Worm (Caenorhabditis elegans): ENCODE measurements around the gene lgc-31.

lgc-31 gene

ce11 chrV:15497731-15498130 is 24.1 kb downstream of the lgc-31 start:
- no peak for TF ChIP-seq unc-62 (GFP tag; optimal IDR thresholded peaks at IDR 0.05)

- TF ChIP-seq unc-62 (GFP tag; optimal IDR thresholded peaks at IDR 0.05): no peak
Measured at ce11 chrV:15495169-15495568, 26.7 kb downstream of the lgc-31 start, which contains the start of gene srh-219. TSS of gene srh-219 (plus strand) at chrV:15495469.

- no peak for TF ChIP-seq unc-62 (GFP tag; optimal IDR thresholded peaks at IDR 0.05)
Measured at ce11 chrV:15493680-15494079, 28.1 kb downstream of the lgc-31 start, which contains the start of gene srh-218. TSS of gene srh-218 (plus strand) at chrV:15493980.

ce11 chrV:15492518-15492917 is 29.3 kb downstream of the lgc-31 start, which contains the start of gene str-264:
TSS of gene str-264 (minus strand) at chrV:15492618.
- TF ChIP-seq unc-62 (GFP tag; optimal IDR thresholded peaks at IDR 0.05): no peak

- TF ChIP-seq unc-62 (GFP tag; optimal IDR thresholded peaks at IDR 0.05): no peak
Measured at ce11 chrV:15487764-15488163, 34.1 kb downstream of the lgc-31 start, which contains the start of gene srw-21. TSS of gene srw-21 (plus strand) at chrV:15488064.

- no peak for TF ChIP-seq unc-62 (GFP tag; optimal IDR thresholded peaks at IDR 0.05)
Measured at ce11 chrV:15484537-15484936, 37.3 kb downstream of the lgc-31 start, which contains the start of gene C06B8.3. TSS of gene C06B8.3 (minus strand) at chrV:15484637.

- TF ChIP-seq unc-62 (GFP tag; optimal IDR thresholded peaks at IDR 0.05): no peak
Measured at ce11 chrV:15483563-15483962, 38.3 kb downstream of the lgc-31 start.

- TF ChIP-seq unc-62 (GFP tag; optimal IDR thresholded peaks at IDR 0.05): no peak
Measured at ce11 chrV:15481374-15481773, 40.4 kb downstream of the lgc-31 start, which contains the start of gene nhr-150. TSS of gene nhr-150 (minus strand) at chrV:15481465.

- no peak for TF ChIP-seq unc-62 (GFP tag; optimal IDR thresholded peaks at IDR 0.05)
Measured at ce11 chrV:15480505-15481075, 41.2 kb downstream of the lgc-31 start.

ce11 chrV:15479825-15480224 is 42.0 kb downstream of the lgc-31 start:
- TF ChIP-seq unc-62 (GFP tag; optimal IDR thresholded peaks at IDR 0.05): no peak

ce11 chrV:15479107-15479506 is 42.7 kb downstream of the lgc-31 start:
- no peak for TF ChIP-seq unc-62 (GFP tag; optimal IDR thresholded peaks at IDR 0.05)

ce11 chrV:15478597-15478996 is 43.2 kb downstream of the lgc-31 start, which contains the start of gene C06B8.2:
TSS of gene C06B8.2 (minus strand) at chrV:15478749.
- no peak for TF ChIP-seq unc-62 (GFP tag; optimal IDR thresholded peaks at IDR 0.05)

- no peak for TF ChIP-seq unc-62 (GFP tag; optimal IDR thresholded peaks at IDR 0.05)
Measured at ce11 chrV:15471029-15471428, 50.8 kb downstream of the lgc-31 start, which contains the start of gene dpf-1. TSS of gene dpf-1 (plus strand) at chrV:15471329.

- TF ChIP-seq unc-62 (GFP tag; optimal IDR thresholded peaks at IDR 0.05): no peak
Measured at ce11 chrV:15466719-15467118, 55.1 kb downstream of the lgc-31 start.

ce11 chrV:15466017-15466416 is 55.8 kb downstream of the lgc-31 start:
- TF ChIP-seq unc-62 (GFP tag; optimal IDR thresholded peaks at IDR 0.05): no peak

- no peak for TF ChIP-seq unc-62 (GFP tag; optimal IDR thresholded peaks at IDR 0.05)
Measured at ce11 chrV:15465032-15465727, 56.6 kb downstream of the lgc-31 start, which contains the start of gene pqn-71. TSS of gene pqn-71 (plus strand) at chrV:15465677.

- no peak for TF ChIP-seq unc-62 (GFP tag; optimal IDR thresholded peaks at IDR 0.05)
Measured at ce11 chrV:15464402-15464801, 57.4 kb downstream of the lgc-31 start, which contains the start of gene rocf-1. TSS of gene rocf-1 (minus strand) at chrV:15464502.
